Worm (Caenorhabditis elegans): ENCODE results near the gene fipr-20.
"Not testable (repeated sequence)": the region's sequence is repeated elsewhere in the genome, so short reads cannot be mapped to it uniquely, and the experiment has no call there.

Gene fipr-20

ce11 chrIII:7484765-7485164 is 22.6 kb upstream of the fipr-20 start:
- TF ChIP-seq mml-1 (tag; optimal IDR thresholded peaks at IDR 0.05) = no peak
- no peak for TF ChIP-seq fos-1 (tag; optimal IDR thresholded peaks at IDR 0.05)
- no peak for TF ChIP-seq nhr-23 (tag; optimal IDR thresholded peaks at IDR 0.05)
- no peak for TF ChIP-seq ceh-82 (tag; optimal IDR thresholded peaks at IDR 0.05)
- TF ChIP-seq egl-5 (tag; optimal IDR thresholded peaks at IDR 0.05) = no peak
- no peak for TF ChIP-seq daf-12 (tag; optimal IDR thresholded peaks at IDR 0.05)

ce11 chrIII:7478932-7479331 is 16.7 kb upstream of the fipr-20 start:
- TF ChIP-seq nhr-76 (tag; optimal IDR thresholded peaks at IDR 0.05) (no peak), R02D3.7 (tag; optimal IDR thresholded peaks at IDR 0.05) (no peak), pqm-1 (tag; optimal IDR thresholded peaks at IDR 0.05) (peak; percentile 90), elt-2 (tag; optimal IDR thresholded peaks at IDR 0.05) (peak; percentile 95), pha-4 (tag; optimal IDR thresholded peaks at IDR 0.05) (no peak)

ce11 chrIII:7468980-7469379 is 6.8 kb upstream of the fipr-20 start, which contains the start of gene H14A12.5:
H14A12.5 (minus strand) TSS chrIII:7469080.
- not testable (repeated sequence) for TF ChIP-seq ztf-11, unc-39, nhr-11 (tag; optimal IDR thresholded peaks at IDR 0.05)

- TF ChIP-seq nhr-23 (tag; optimal IDR thresholded peaks at IDR 0.05) (peak; percentile 71), egl-27 (tag; optimal IDR thresholded peaks at IDR 0.05) (no peak), ama-1 (optimal IDR thresholded peaks at IDR 0.05) (peak; percentile 79), R02D3.7 (tag; optimal IDR thresholded peaks at IDR 0.05) (no peak), nhr-25 (tag; optimal IDR thresholded peaks at IDR 0.05) (peak; percentile 75), nhr-28 (tag; optimal IDR thresholded peaks at IDR 0.05) (no peak), unc-62 (GFP tag; optimal IDR thresholded peaks at IDR 0.05) (no peak), snpc-4 (tag; optimal IDR thresholded peaks at IDR 0.05) (no peak), lin-15B (tag; optimal IDR thresholded peaks at IDR 0.05) (peak; percentile 53), nhr-43 (tag; optimal IDR thresholded peaks at IDR 0.05; ENCODE audit: poor library complexity, severe bottlenecking) (peak; percentile 48), elt-2 (tag; optimal IDR thresholded peaks at IDR 0.05) (peak; percentile 45), nhr-12 (tag; optimal IDR thresholded peaks at IDR 0.05) (no peak), elt-1 (tag; optimal IDR thresholded peaks at IDR 0.05) (peak; percentile 18), nfya-1 (tag; optimal IDR thresholded peaks at IDR 0.05; ENCODE audit: insufficient read depth) (peak; percentile 50), hmg-11 (tag; optimal IDR thresholded peaks at IDR 0.05) (peak; percentile 21), nhr-67 (tag; optimal IDR thresholded peaks at IDR 0.05) (no peak), elt-3 (tag; optimal IDR thresholded peaks at IDR 0.05) (no peak), lsy-12 (tag; optimal IDR thresholded peaks at IDR 0.05) (peak; percentile 46), lin-39 (tag; optimal IDR thresholded peaks at IDR 0.05) (peak; percentile 7), pha-4 (tag; optimal IDR thresholded peaks at IDR 0.05) (peak; percentile 79)
Measured at ce11 chrIII:7465347-7465746, 3.2 kb upstream of the fipr-20 start, which contains the start of gene fum-1. fum-1 (plus strand) TSS chrIII:7465605.

ce11 chrIII:7463438-7464008 is 1.3 kb upstream of the fipr-20 start, which contains the start of gene H14A12.3:
H14A12.3 (plus strand) TSS chrIII:7463797.
- TF ChIP-seq pha-4 (tag; optimal IDR thresholded peaks at IDR 0.05) = peak; percentile 83
- TF ChIP-seq eor-1 (tag; optimal IDR thresholded peaks at IDR 0.05) = no peak
- TF ChIP-seq lin-15B (tag; optimal IDR thresholded peaks at IDR 0.05) = peak; percentile 17
- peak; percentile 40 for TF ChIP-seq nfya-1 (tag; optimal IDR thresholded peaks at IDR 0.05; ENCODE audit: insufficient read depth)
- no peak for TF ChIP-seq skn-1 (tag; optimal IDR thresholded peaks at IDR 0.05)
- peak; percentile 12 for TF ChIP-seq elt-2 (tag; optimal IDR thresholded peaks at IDR 0.05)
- peak; percentile 23 for TF ChIP-seq ama-1 (optimal IDR thresholded peaks at IDR 0.05)

ce11 chrIII:7460018-7460417 is 2.2 kb downstream of the fipr-20 start, which contains the start of gene mls-1:
mls-1 (plus strand) TSS chrIII:7460341.
- TF ChIP-seq unc-62 (GFP tag; optimal IDR thresholded peaks at IDR 0.05) = no peak
- TF ChIP-seq nhr-67 (tag; optimal IDR thresholded peaks at IDR 0.05) = no peak
- no peak for TF ChIP-seq mml-1 (tag; optimal IDR thresholded peaks at IDR 0.05)
- no peak for TF ChIP-seq pqm-1 (tag; optimal IDR thresholded peaks at IDR 0.05)
- no peak for TF ChIP-seq nhr-77 (tag; optimal IDR thresholded peaks at IDR 0.05)
- no peak for TF ChIP-seq ztf-4 (tag; optimal IDR thresholded peaks at IDR 0.05)
- TF ChIP-seq nhr-28 (tag; optimal IDR thresholded peaks at IDR 0.05) = no peak
- TF ChIP-seq elt-1 (tag; optimal IDR thresholded peaks at IDR 0.05) = no peak
- no peak for TF ChIP-seq elt-2 (tag; optimal IDR thresholded peaks at IDR 0.05)

All from whole organism, L3 larva.